Fruit fly (Drosophila melanogaster): ENCODE data around the gene Atg17.

Gene Atg17

DNA sequence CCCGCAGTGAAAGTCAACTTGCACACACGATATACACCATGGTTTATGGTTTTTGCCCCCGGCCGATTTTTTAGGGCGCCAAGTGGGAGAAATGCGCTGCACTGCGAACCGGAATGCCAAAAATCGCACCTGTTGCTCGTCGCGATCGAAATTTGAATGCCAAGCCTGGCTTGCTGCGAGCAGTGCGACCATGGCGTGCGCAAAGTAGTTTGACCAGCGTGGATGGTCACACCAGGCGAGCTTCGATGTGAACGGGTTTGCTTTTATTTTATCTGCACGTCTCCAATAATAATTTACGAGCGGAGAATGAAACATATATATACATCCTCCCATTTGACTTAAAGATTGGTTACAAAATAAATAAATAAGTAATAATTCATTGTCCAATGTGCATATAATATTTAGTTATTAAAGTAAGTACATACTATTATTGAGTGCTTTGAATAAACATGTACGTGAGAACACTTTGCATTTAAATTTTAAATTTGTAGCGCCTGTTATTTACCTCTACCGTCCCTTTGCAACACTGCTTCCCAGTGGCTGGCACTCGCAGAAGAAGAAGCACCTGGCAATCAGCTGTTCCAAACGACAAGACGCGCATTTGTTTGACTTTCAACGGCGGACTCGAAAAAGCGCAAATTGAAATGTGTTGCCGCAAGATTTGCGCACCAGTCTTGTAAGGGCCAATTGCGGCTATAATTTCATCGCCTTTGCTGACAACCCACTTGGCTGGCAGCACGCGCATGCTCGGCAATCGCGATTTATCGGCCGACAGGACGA lies 15.9 kb downstream of the Atg17 start, which contains the start of the genes Rab23 and plx (continued):
- TF ChIP-seq tll (GFP tag; optimal IDR thresholded peaks at IDR 0.05) (peak in 1 of 2 experiments; percentile 72), ATbp (GFP tag; optimal IDR thresholded peaks at IDR 0.05) (no peak), cato (GFP tag; optimal IDR thresholded peaks at IDR 0.05; ENCODE audit: borderline replicate concordance) (no peak), Dip2 (GFP tag; IDR thresholded peaks at IDR 0.05) (no peak), CG32772 (GFP tag; IDR thresholded peaks at IDR 0.05) (no peak), eve (GFP tag; optimal IDR thresholded peaks at IDR 0.05) (no peak), Mad (GFP tag; optimal IDR thresholded peaks at IDR 0.05) (no peak), CG12299 (tag; optimal IDR thresholded peaks at IDR 0.05) (peak; percentile 18), amos (GFP tag; IDR thresholded peaks at IDR 0.05; ENCODE audit: partially characterized antibody) (peak; percentile 33; the same call in 1 of the 2 replicates), pita (GFP tag; optimal IDR thresholded peaks at IDR 0.05) (no peak), CG32532 (GFP tag; IDR thresholded peaks at IDR 0.05) (no peak), Deaf1 (tag; optimal IDR thresholded peaks at IDR 0.05) (peak; percentile 83), da (GFP tag; optimal IDR thresholded peaks at IDR 0.05) (no peak), slbo (GFP tag; IDR thresholded peaks at IDR 0.05) (0 out of 2 replicates have a peak, but pooled peaks have one; percentile 3), CG11723 (GFP tag; optimal IDR thresholded peaks at IDR 0.05) (no peak), sd (tag; optimal IDR thresholded peaks at IDR 0.05) (no peak), Scr (GFP tag; IDR thresholded peaks at IDR 0.05; ENCODE audit: partially characterized antibody) (0 out of 2 replicates have a peak, but pooled peaks have one; percentile 22), CG17361 (GFP tag; IDR thresholded peaks at IDR 0.05) (peak; percentile 32; the same call in 1 of the 3 replicates), CG6175 (GFP tag; IDR thresholded peaks at IDR 0.05) (no peak), CG10959 (GFP tag; IDR thresholded peaks at IDR 0.05) (no peak), CG12942 (GFP tag; optimal IDR thresholded peaks at IDR 0.05) (no peak), gsb-n (tag; optimal IDR thresholded peaks at IDR 0.05) (no peak), dimm (GFP tag; IDR thresholded peaks at IDR 0.05) (no peak), CG2678 (tag; optimal IDR thresholded peaks at IDR 0.05) (no peak), CG13287 (GFP tag; IDR thresholded peaks at IDR 0.05; ENCODE audit: partially characterized antibody) (peak; percentile 47; the same call in 1 of the 2 replicates), CG6689 (GFP tag; IDR thresholded peaks at IDR 0.05) (no peak), CG4617 (GFP tag; optimal IDR thresholded peaks at IDR 0.05; ENCODE audit: borderline replicate concordance) (no peak), pan (optimal IDR thresholded peaks at IDR 0.05) (no peak), pan (GFP tag; optimal IDR thresholded peaks at IDR 0.05 in 1 of 2, IDR thresholded peaks at IDR 0.05 in 1 of 2) (no peak), salm (tag; optimal IDR thresholded peaks at IDR 0.05) (no peak), Drgx (GFP tag; IDR thresholded peaks at IDR 0.05) (no peak), chn (GFP tag; optimal IDR thresholded peaks at IDR 0.05) (peak; percentile 32), sc (optimal IDR thresholded peaks at IDR 0.05) (no peak), sc (GFP tag; optimal IDR thresholded peaks at IDR 0.05) (no peak), pros (GFP tag; optimal IDR thresholded peaks at IDR 0.05) (no peak), sens (GFP tag) (peak; percentile 74), CG6272 (GFP tag; IDR thresholded peaks at IDR 0.05) (no peak), esg (GFP tag; conservative IDR thresholded peaks at IDR 0.05) (no peak), dmrt11E (tag; optimal IDR thresholded peaks at IDR 0.05) (peak; percentile 8), CG8281 (tag; optimal IDR thresholded peaks at IDR 0.05) (no peak), Bdp1 (GFP tag; optimal IDR thresholded peaks at IDR 0.05) (no peak), CG13424 (tag; optimal IDR thresholded peaks at IDR 0.05) (no peak), Sin3A (optimal IDR thresholded peaks at IDR 0.05) (peak; percentile 94), Dref (GFP tag; IDR thresholded peaks at IDR 0.05) (peak; percentile 46), gro (GFP tag; optimal IDR thresholded peaks at IDR 0.05) (peak; percentile 36), CG11695 (GFP tag; IDR thresholded peaks at IDR 0.05) (no peak), CG33557 (GFP tag; optimal IDR thresholded peaks at IDR 0.05) (no peak), Spps (tag; optimal IDR thresholded peaks at IDR 0.05) (no peak), Optix (GFP tag; IDR thresholded peaks at IDR 0.05) (no peak), trem (tag; optimal IDR thresholded peaks at IDR 0.05) (peak; percentile 39)
